Fruit fly (Drosophila melanogaster): ENCODE results near the gene mex1.

DNA sequence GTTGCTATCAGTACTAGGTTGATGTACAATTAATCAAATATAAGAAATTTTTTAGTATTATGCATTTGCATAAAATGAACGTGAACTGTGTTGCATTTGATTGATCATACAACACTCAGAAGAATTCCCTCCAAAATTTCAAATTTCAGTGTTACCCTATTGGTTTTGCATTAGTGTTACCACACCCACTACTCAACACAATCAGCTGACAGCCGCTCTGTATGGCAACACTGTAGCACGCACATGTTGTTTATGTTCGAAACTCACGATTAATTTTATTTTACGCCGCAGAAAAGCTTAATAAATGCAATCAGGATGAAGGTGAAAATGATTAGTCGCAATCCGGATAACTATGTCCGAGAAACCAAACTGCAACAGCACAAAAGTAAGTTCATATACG, 20.6 kb downstream of the mex1 start, which contains the start of gene CG7275:
- TF ChIP-seq CG12768 (GFP tag; optimal IDR thresholded peaks at IDR 0.05) (no peak), CG1620 (GFP tag; optimal IDR thresholded peaks at IDR 0.05) (no peak), Hr96 (GFP tag; optimal IDR thresholded peaks at IDR 0.05) (no peak), kay (GFP tag; ENCODE audit: borderline replicate concordance) (no peak), CG14711 (tag; optimal IDR thresholded peaks at IDR 0.05) (no peak)
